Worm (Caenorhabditis elegans): Measurements from ENCODE around the gene rpl-28.

ce11 chrV:12749558-12749957, 21.6 kb upstream of the rpl-28 start:
- TF ChIP-seq lir-3 (tag; optimal IDR thresholded peaks at IDR 0.05; ENCODE audit: poor library complexity) (no peak), jun-1 (tag; optimal IDR thresholded peaks at IDR 0.05) (no peak), tbx-2 (tag; optimal IDR thresholded peaks at IDR 0.05) (no peak), fos-1 (tag; optimal IDR thresholded peaks at IDR 0.05) (no peak), lin-35 (GFP tag; optimal IDR thresholded peaks at IDR 0.05) (no peak), pqm-1 (tag; optimal IDR thresholded peaks at IDR 0.05) (no peak), ama-1 (optimal IDR thresholded peaks at IDR 0.05) (no peak), aha-1 (tag; optimal IDR thresholded peaks at IDR 0.05) (no peak), nhr-11 (tag; optimal IDR thresholded peaks at IDR 0.05) (no peak), nhr-12 (tag; optimal IDR thresholded peaks at IDR 0.05) (no peak), pag-3 (tag; optimal IDR thresholded peaks at IDR 0.05; ENCODE audit: borderline replicate concordance, insufficient read depth) (no peak), nhr-237 (tag; optimal IDR thresholded peaks at IDR 0.05) (no peak), ceh-82 (tag; optimal IDR thresholded peaks at IDR 0.05) (no peak)

Data from whole organism, L1 larva.